Fruit fly (Drosophila melanogaster) whole organism, prepupa: ENCODE results near the gene CG13088.

Experiments used
- CG15336 ChIP-seq: fragments of 200-800 bp; sonication (Bioruptor generic); IDR thresholded peaks from 2 replicates; pipeline ENCODE4 v1.3.6; 2022; ENCODE audit warnings: missing biosample characterization, missing genetic modification characterization
- CG34406 ChIP-seq: fragments of 200-800 bp; sonication (Bioruptor generic); optimal IDR thresholded peaks from 3 replicates; lab custom pipeline; 2016; ENCODE audit warnings: missing biosample characterization, missing genetic modification characterization
- CG6808 ChIP-seq: fragments of 200-800 bp; sonication (Bioruptor generic); optimal IDR thresholded peaks from 3 replicates; lab custom pipeline; 2017; ENCODE audit warnings: missing biosample characterization, missing genetic modification characterization, mild to moderate bottlenecking, moderate library complexity, missing genetic modification reagents
- CG6854 ChIP-seq: fragments of 200-800 bp; sonication (Bioruptor generic); optimal IDR thresholded peaks from 2 replicates; lab custom pipeline; 2017; ENCODE audit warnings: missing biosample characterization, mild to moderate bottlenecking, missing genetic modification characterization
- CG9139 ChIP-seq: fragments of 200-800 bp; sonication (Bioruptor generic); optimal IDR thresholded peaks from 3 replicates; lab custom pipeline; 2017; ENCODE audit warnings: missing biosample characterization, mild to moderate bottlenecking, missing genetic modification characterization
- Gug ChIP-seq: fragments of 200-800 bp; sonication (Bioruptor generic); IDR thresholded peaks from 2 replicates; pipeline ENCODE4 v1.3.6; 2022; ENCODE audit warnings: missing biosample characterization, missing genetic modification characterization
- Lpt ChIP-seq: fragments of 200-800 bp; sonication (Bioruptor generic); optimal IDR thresholded peaks from 3 replicates; lab custom pipeline; 2016; ENCODE audit warnings: missing biosample characterization, missing genetic modification characterization
- salr ChIP-seq, 2 experiments: fragments of 200-800 bp; sonication (Bioruptor generic); optimal IDR thresholded peaks; 3 replicates each; lab custom pipeline; 2016 to 2018; ENCODE audit warnings: missing biosample characterization in 2 of 2, missing genetic modification characterization in 2 of 2, mild to moderate bottlenecking in 1 of 2

DNA sequence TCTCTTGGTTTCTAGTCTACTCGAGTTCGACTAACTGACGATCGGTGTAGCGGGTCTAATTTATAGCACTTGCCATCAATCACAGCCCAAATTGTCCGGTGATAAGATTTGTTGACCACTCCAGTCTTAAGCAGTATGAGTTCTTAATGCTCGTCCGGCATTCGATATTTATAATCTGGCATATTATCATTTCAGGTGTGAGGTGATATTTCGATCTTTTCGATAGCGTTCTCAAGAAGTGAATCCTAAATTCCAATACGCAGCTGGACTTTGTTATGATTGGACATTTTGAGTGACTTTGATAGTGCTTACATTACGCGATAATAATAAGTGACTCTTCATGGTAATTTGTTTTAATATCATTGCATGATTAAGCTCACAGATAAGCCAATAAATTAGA is 7.5 kb downstream of the CG13088 start, which contains the start of gene Bace:
- TF ChIP-seq CG15336 (GFP tag; lab: Robert Waterston, UW) (no peak), CG34406 (no peak), Gug (GFP tag; lab: Robert Waterston, UW) (no peak), Lpt (GFP tag; lab: Kevin White, UChicago) (no peak), CG6808 (GFP tag; lab: Kevin White, UChicago) (no peak), salr (GFP tag; optimal IDR thresholded peaks at IDR 0.05; lab: Kevin White, UChicago) (no peak), CG6854 (GFP tag; lab: Kevin White, UChicago) (no peak), CG9139 (GFP tag; lab: Kevin White, UChicago) (no peak)
